Worm (Caenorhabditis elegans): Measurements from ENCODE around the gene str-176.

The str-176 gene

ce11 chrIV:8426537-8426936, 37.1 kb downstream of the str-176 start, which contains the start of the genes T26A8.3 and tmem-231:
T26A8.3 (minus strand) TSS chrIV:8426637.
tmem-231 (plus strand) TSS chrIV:8426785.
- TF ChIP-seq ceh-82 (tag; optimal IDR thresholded peaks at IDR 0.05) (no peak), mbf-1 (tag; optimal IDR thresholded peaks at IDR 0.05) (no peak), nhr-21 (tag; optimal IDR thresholded peaks at IDR 0.05) (no peak), blmp-1 (tag; optimal IDR thresholded peaks at IDR 0.05; ENCODE audit: insufficient read depth) (no peak), ztf-11 (tag; optimal IDR thresholded peaks at IDR 0.05) (no peak), gmeb-1 (tag; optimal IDR thresholded peaks at IDR 0.05) (no peak), mdl-1 (tag; optimal IDR thresholded peaks at IDR 0.05) (no peak), sem-4 (tag; optimal IDR thresholded peaks at IDR 0.05) (no peak)

DNA sequence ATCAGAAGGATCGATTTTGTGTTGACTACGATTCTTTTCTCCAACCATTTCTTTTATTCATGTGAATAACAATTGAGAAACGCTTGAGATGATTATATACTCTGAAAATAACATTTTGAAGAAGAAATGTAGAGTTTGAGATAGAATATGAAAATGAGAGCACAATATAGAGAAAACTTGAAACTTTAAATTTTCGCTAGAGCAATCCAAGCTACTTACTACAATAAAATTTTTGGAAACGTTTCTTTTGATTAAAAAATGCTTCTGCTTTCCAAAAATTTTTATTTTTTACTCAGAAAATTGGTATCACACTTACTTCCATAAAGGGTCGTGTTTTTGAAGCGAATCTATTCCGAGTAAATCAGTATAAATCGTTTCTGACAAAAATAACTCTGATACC, 42.7 kb downstream of the str-176 start, which contains the start of gene M116.5:
Gene M116.5, minus strand, starts transcription at position 101 of the 400 bp plus-strand sequence.
- TF ChIP-seq gmeb-1 (tag; optimal IDR thresholded peaks at IDR 0.05): no peak
- TF ChIP-seq mab-5 (tag; optimal IDR thresholded peaks at IDR 0.05): no peak
- TF ChIP-seq lin-13 (GFP tag; optimal IDR thresholded peaks at IDR 0.05): no peak
- no peak for TF ChIP-seq nhr-10 (tag; optimal IDR thresholded peaks at IDR 0.05)
- TF ChIP-seq nhr-11 (tag; optimal IDR thresholded peaks at IDR 0.05): no peak
- TF ChIP-seq R02D3.7 (tag; optimal IDR thresholded peaks at IDR 0.05): no peak
- no peak for TF ChIP-seq snpc-4 (tag; optimal IDR thresholded peaks at IDR 0.05)
- no peak for TF ChIP-seq nhr-77 (tag; optimal IDR thresholded peaks at IDR 0.05)
- TF ChIP-seq lin-39 (tag; optimal IDR thresholded peaks at IDR 0.05): no peak
- TF ChIP-seq lsy-2 (tag; optimal IDR thresholded peaks at IDR 0.05): no peak
- no peak for TF ChIP-seq sem-4 (tag; optimal IDR thresholded peaks at IDR 0.05)
- TF ChIP-seq nhr-23 (tag; optimal IDR thresholded peaks at IDR 0.05): no peak
- TF ChIP-seq Y55F3AM.14 (GFP tag; optimal IDR thresholded peaks at IDR 0.05): no peak
- no peak for TF ChIP-seq C34F6.9 (tag; optimal IDR thresholded peaks at IDR 0.05)
- no peak for TF ChIP-seq ceh-82 (tag; optimal IDR thresholded peaks at IDR 0.05)
- no peak for TF ChIP-seq dmd-4 (tag; optimal IDR thresholded peaks at IDR 0.05)
- no peak for TF ChIP-seq nhr-12 (tag; optimal IDR thresholded peaks at IDR 0.05)
- no peak for TF ChIP-seq zag-1 (tag; optimal IDR thresholded peaks at IDR 0.05)

Data from whole organism, L2 larva.